Worm (Caenorhabditis elegans) whole organism, young adult: ENCODE measurements around the gene AH10.4.

ENCODE experiments used
- C06A6.2 ChIP-seq: fragments of 200-800 bp; sonication (Bioruptor generic); conservative IDR thresholded peaks from 2 replicates; pipeline ENCODE4 v1.3.6; 2022; ENCODE audit warnings: missing genetic modification characterization, missing compliant biosample characterization
- F10E7.11 ChIP-seq: sonication (generic microtip); optimal IDR thresholded peaks from 2 replicates; lab custom pipeline; 2017; ENCODE audit warnings: mild to moderate bottlenecking, missing genetic modification characterization, moderate library complexity, missing compliant biosample characterization
- F33H1.4 ChIP-seq: fragments of 200-800 bp; sonication (Bioruptor generic); IDR thresholded peaks from 2 replicates; pipeline ENCODE4 v1.3.6; 2022; ENCODE audit warnings: missing genetic modification reagents, missing genetic modification characterization, missing compliant biosample characterization
- F39B2.1 ChIP-seq: fragments of 200-800 bp; sonication (Bioruptor generic); IDR thresholded peaks from 2 replicates; pipeline ENCODE4 v1.3.6; 2022; ENCODE audit warnings: missing genetic modification reagents, missing genetic modification characterization, missing compliant biosample characterization
- F57A8.1 ChIP-seq: fragments of 200-800 bp; sonication (Bioruptor generic); optimal IDR thresholded peaks from 2 replicates; lab custom pipeline; 2018; ENCODE audit warnings: mild to moderate bottlenecking, missing genetic modification characterization, moderate library complexity, missing compliant biosample characterization
- F57C9.4 ChIP-seq: sonication (generic microtip); optimal IDR thresholded peaks from 2 replicates; lab custom pipeline; 2017; ENCODE audit warnings: mild to moderate bottlenecking, missing genetic modification characterization, missing compliant biosample characterization
- T07F8.4 ChIP-seq: sonication (generic microtip); optimal IDR thresholded peaks from 2 replicates; lab custom pipeline; 2016; ENCODE audit warnings: mild to moderate bottlenecking, missing genetic modification characterization, moderate library complexity, missing compliant biosample characterization
- akir-1 ChIP-seq: fragments of 200-800 bp; sonication (Bioruptor generic); optimal IDR thresholded peaks from 2 replicates; lab custom pipeline; 2018; ENCODE audit warnings: mild to moderate bottlenecking, missing genetic modification characterization, moderate library complexity, missing compliant biosample characterization
- aptf-2 ChIP-seq: fragments of 200-800 bp; sonication (Bioruptor generic); conservative IDR thresholded peaks from 2 replicates; pipeline ENCODE4 v1.3.6; 2022; ENCODE audit warnings: missing genetic modification reagents, missing genetic modification characterization, missing compliant biosample characterization
- aptf-3 ChIP-seq: fragments of 200-800 bp; sonication (Bioruptor generic); IDR thresholded peaks from 2 replicates; pipeline ENCODE4 v1.3.6; 2022; ENCODE audit warnings: missing genetic modification characterization, missing compliant biosample characterization
- attf-6 ChIP-seq: fragments of 200-800 bp; sonication (Bioruptor generic); IDR thresholded peaks from 2 replicates; pipeline ENCODE4 v1.3.6; 2022; ENCODE audit warnings: missing genetic modification reagents, missing genetic modification characterization, missing compliant biosample characterization
- bed-1 ChIP-seq: fragments of 200-800 bp; sonication (Bioruptor generic); IDR thresholded peaks from 2 replicates; pipeline ENCODE4 v1.3.6; 2022; ENCODE audit warnings: missing genetic modification reagents, missing genetic modification characterization, missing compliant biosample characterization
- ceh-91 ChIP-seq: fragments of 200-800 bp; sonication (Bioruptor generic); IDR thresholded peaks from 2 replicates; pipeline ENCODE4 v1.3.6; 2022; ENCODE audit warnings: missing genetic modification reagents, missing genetic modification characterization, missing compliant biosample characterization
- die-1 ChIP-seq: sonication (generic microtip); optimal IDR thresholded peaks from 2 replicates; lab custom pipeline; 2016; ENCODE audit warnings: missing genotype, mild to moderate bottlenecking, missing genetic modification characterization, missing compliant biosample characterization
- dpl-1 ChIP-seq: fragments of 150-350 bp; optimal IDR thresholded peaks from 2 replicates; lab custom pipeline; 2014; ENCODE audit warnings: missing biosample characterization, missing genetic modification reagents, missing genetic modification characterization
- ekl-4 ChIP-seq: fragments of 200-800 bp; sonication (Bioruptor generic); IDR thresholded peaks from 2 replicates; pipeline ENCODE4 v1.3.6; 2022; ENCODE audit warnings: missing genetic modification reagents, missing genetic modification characterization, missing compliant biosample characterization
- him-1 ChIP-seq: sonication (generic microtip); optimal IDR thresholded peaks from 2 replicates; lab custom pipeline; 2016; ENCODE audit warnings: missing genotype, missing genetic modification reagents, missing genetic modification characterization, missing compliant biosample characterization
- hlh-12 ChIP-seq: sonication (generic microtip); optimal IDR thresholded peaks from 2 replicates; lab custom pipeline; 2016; ENCODE audit warnings: missing genetic modification characterization, missing compliant biosample characterization
- hlh-26 ChIP-seq: fragments of 200-800 bp; sonication (Bioruptor generic); conservative IDR thresholded peaks from 2 replicates; pipeline ENCODE4 v1.3.6; 2022; ENCODE audit warnings: missing genetic modification reagents, missing genetic modification characterization, missing compliant biosample characterization
- hmg-1.2 ChIP-seq: fragments of 200-800 bp; sonication (Bioruptor generic); IDR thresholded peaks from 2 replicates; pipeline ENCODE4 v1.3.6; 2022; ENCODE audit warnings: missing genetic modification reagents, missing genetic modification characterization, missing compliant biosample characterization
- let-526 ChIP-seq: fragments of 200-800 bp; sonication (Bioruptor generic); IDR thresholded peaks from 2 replicates; pipeline ENCODE4 v1.3.6; 2022; ENCODE audit warnings: missing genetic modification reagents, missing genetic modification characterization, missing compliant biosample characterization
- lin-40 ChIP-seq: sonication (generic microtip); optimal IDR thresholded peaks from 2 replicates; lab custom pipeline; 2016; ENCODE audit warnings: missing genetic modification characterization, mild to moderate bottlenecking, missing compliant biosample characterization, missing genotype, missing genetic modification reagents
- madf-10 ChIP-seq: sonication (generic microtip); optimal IDR thresholded peaks from 2 replicates; lab custom pipeline; 2016; ENCODE audit warnings: mild to moderate bottlenecking, missing genetic modification characterization, missing compliant biosample characterization
- madf-8 ChIP-seq: fragments of 200-800 bp; sonication (Bioruptor generic); conservative IDR thresholded peaks from 2 replicates; pipeline ENCODE4 v1.3.6; 2022; ENCODE audit warnings: missing genetic modification reagents, missing genetic modification characterization, missing compliant biosample characterization
- nfya-1 ChIP-seq: sonication (generic microtip); optimal IDR thresholded peaks from 2 replicates; lab custom pipeline; 2017; ENCODE audit warnings: antibody characterized with exemption, missing compliant biosample characterization, missing genetic modification characterization, borderline replicate concordance; ENCODE audit not compliant: insufficient read depth
- nhr-179 ChIP-seq: sonication (generic microtip); optimal IDR thresholded peaks from 2 replicates; lab custom pipeline; 2016; ENCODE audit warnings: mild to moderate bottlenecking, missing genetic modification characterization, missing compliant biosample characterization
- nhr-27 ChIP-seq: fragments of 200-800 bp; sonication (Bioruptor generic); optimal IDR thresholded peaks from 2 replicates; lab custom pipeline; 2018; ENCODE audit warnings: mild to moderate bottlenecking, missing genetic modification characterization, moderate library complexity, missing compliant biosample characterization
- sdz-38 ChIP-seq: sonication (generic microtip); optimal IDR thresholded peaks from 2 replicates; lab custom pipeline; 2016; ENCODE audit warnings: missing genotype, missing genetic modification characterization, missing compliant biosample characterization
- sea-2 ChIP-seq: fragments of 200-800 bp; sonication (Bioruptor generic); IDR thresholded peaks from 2 replicates; pipeline ENCODE4 v1.3.6; 2022; ENCODE audit warnings: missing genetic modification characterization, missing compliant biosample characterization
- snpc-1.1 ChIP-seq: sonication (generic microtip); optimal IDR thresholded peaks from 2 replicates; lab custom pipeline; 2017; ENCODE audit warnings: missing genetic modification characterization, mild to moderate bottlenecking, missing compliant biosample characterization, antibody characterized with exemption, moderate library complexity, missing genotype, missing genetic modification reagents; ENCODE audit not compliant: insufficient read depth
- snpc-1.3 ChIP-seq: sonication (generic microtip); optimal IDR thresholded peaks from 2 replicates; lab custom pipeline; 2017; ENCODE audit warnings: missing genetic modification characterization, mild to moderate bottlenecking, missing compliant biosample characterization, antibody characterized with exemption, moderate library complexity, missing genotype, missing genetic modification reagents; ENCODE audit not compliant: insufficient read depth
- snpc-4 ChIP-seq, 5 experiments: fragments of 150-350 bp in 1 of 5; sonication (generic microtip) in 4 of 5; optimal IDR thresholded peaks; 2 replicates each; lab custom pipeline; 2014 to 2018; ENCODE audit warnings: missing genetic modification characterization in 5 of 5, missing biosample characterization in 3 of 5, antibody characterized with exemption in 2 of 5, mild to moderate bottlenecking in 2 of 5, missing compliant biosample characterization in 2 of 5, missing genotype in 2 of 5, moderate library complexity in 2 of 5, missing genetic modification reagents in 1 of 5
- somi-1 ChIP-seq: fragments of 200-800 bp; sonication (Bioruptor generic); optimal IDR thresholded peaks from 2 replicates; lab custom pipeline; 2018; ENCODE audit warnings: mild to moderate bottlenecking, missing genetic modification characterization, missing compliant biosample characterization
- tbp1 ChIP-seq: fragments of 200-800 bp; sonication (Bioruptor generic); optimal IDR thresholded peaks from 2 replicates; lab custom pipeline; 2018; ENCODE audit warnings: mild to moderate bottlenecking, missing genetic modification characterization, missing compliant biosample characterization
- tlf-1 ChIP-seq: fragments of 200-800 bp; sonication (Bioruptor generic); optimal IDR thresholded peaks from 2 replicates; lab custom pipeline; 2018; ENCODE audit warnings: mild to moderate bottlenecking, missing genetic modification characterization, missing compliant biosample characterization
- unc-62 ChIP-seq: fragments of 150-350 bp; optimal IDR thresholded peaks from 2 replicates; lab custom pipeline; 2014; ENCODE audit warnings: missing biosample characterization, missing genetic modification reagents, missing genetic modification characterization
- zim-3 ChIP-seq: sonication (generic microtip); optimal IDR thresholded peaks from 2 replicates; lab custom pipeline; 2017; ENCODE audit warnings: mild to moderate bottlenecking, missing genetic modification characterization, moderate library complexity, missing compliant biosample characterization
- ztf-18 ChIP-seq: sonication (generic microtip); optimal IDR thresholded peaks from 2 replicates; lab custom pipeline; 2016; ENCODE audit warnings: missing genotype, mild to moderate bottlenecking, missing genetic modification characterization, missing compliant biosample characterization
- ztf-3 ChIP-seq: fragments of 200-800 bp; sonication (Bioruptor generic); optimal IDR thresholded peaks from 2 replicates; lab custom pipeline; 2018; ENCODE audit warnings: mild to moderate bottlenecking, missing genetic modification characterization, missing compliant biosample characterization

AH10.4 gene

ce11 chrV:14098519-14098918, 39.1 kb downstream of the AH10.4 start, which contains the start of the genes D1086.2 and D1086.1:
TSS of gene D1086.2 (minus strand) at chrV:14098668.
TSS of gene D1086.1 (plus strand) at chrV:14098858.
- TF ChIP-seq ztf-18 (tag; lab: Kevin White, UChicago) (no peak), hlh-12 (no peak), nhr-27 (tag; lab: Kevin White, UChicago) (no peak), sdz-38 (tag; lab: Kevin White, UChicago) (no peak), aptf-2 (GFP tag; lab: Robert Waterston, UW) (no peak), zim-3 (tag; lab: Kevin White, UChicago) (no peak), tlf-1 (GFP tag; lab: Kevin White, UChicago) (no peak), ztf-3 (GFP tag; lab: Kevin White, UChicago) (no peak), F39B2.1 (GFP tag; lab: Robert Waterston, UW) (no peak), F10E7.11 (tag; lab: Kevin White, UChicago) (no peak)

ce11 chrV:14097358-14097757, 40.3 kb downstream of the AH10.4 start:
- TF ChIP-seq snpc-1.1 (peak; percentile 78), nfya-1 (tag; lab: Kevin White, UChicago) (no peak), bed-1 (GFP tag; lab: Robert Waterston, UW) (no peak), ekl-4 (GFP tag; lab: Robert Waterston, UW) (no peak), madf-8 (GFP tag; lab: Robert Waterston, UW) (no peak), sea-2 (GFP tag; lab: Robert Waterston, UW) (no peak), F57A8.1 (GFP tag; lab: Kevin White, UChicago) (no peak), snpc-4 (GFP tag; optimal IDR thresholded peaks at IDR 0.05; lab: Kevin White, UChicago) (peak; percentile 10), snpc-4 (tag; optimal IDR thresholded peaks at IDR 0.05; lab: Kevin White, UChicago) (peak in 2 of 4 experiments; percentile 77 to 79), let-526 (GFP tag; lab: Robert Waterston, UW) (no peak), madf-10 (tag; lab: Kevin White, UChicago) (no peak)

ce11 chrV:14094953-14095352, 42.7 kb downstream of the AH10.4 start:
- TF ChIP-seq C06A6.2 (GFP tag; lab: Robert Waterston, UW), result no peak
- no peak for TF ChIP-seq snpc-1.1
- no peak for TF ChIP-seq F33H1.4 (GFP tag; lab: Robert Waterston, UW)
- no peak for TF ChIP-seq snpc-4 (GFP tag; optimal IDR thresholded peaks at IDR 0.05; lab: Kevin White, UChicago)
- no peak for TF ChIP-seq snpc-4 (tag; optimal IDR thresholded peaks at IDR 0.05; lab: Kevin White, UChicago)
- no peak for TF ChIP-seq snpc-1.3 (tag; lab: Kevin White, UChicago)
- no peak for TF ChIP-seq him-1
- no peak for TF ChIP-seq aptf-3 (GFP tag; lab: Robert Waterston, UW)
- TF ChIP-seq aptf-2 (GFP tag; lab: Robert Waterston, UW), result no peak
- TF ChIP-seq nhr-179, result no peak
- no peak for TF ChIP-seq nhr-27 (tag; lab: Kevin White, UChicago)
- no peak for TF ChIP-seq attf-6 (GFP tag; lab: Robert Waterston, UW)
- TF ChIP-seq ekl-4 (GFP tag; lab: Robert Waterston, UW), result no peak
- TF ChIP-seq T07F8.4 (tag; lab: Kevin White, UChicago), result no peak
- no peak for TF ChIP-seq hlh-26 (GFP tag; lab: Robert Waterston, UW)
- TF ChIP-seq lin-40 (tag; lab: Kevin White, UChicago), result no peak
- TF ChIP-seq F57C9.4, result no peak
- TF ChIP-seq, all 124 proteins: peak for 0

- no peak for TF ChIP-seq aptf-2 (GFP tag; lab: Robert Waterston, UW)
- no peak for TF ChIP-seq snpc-4 (GFP tag; optimal IDR thresholded peaks at IDR 0.05; lab: Kevin White, UChicago)
- TF ChIP-seq snpc-4 (tag; optimal IDR thresholded peaks at IDR 0.05; lab: Kevin White, UChicago), result peak in 2 of 4 experiments; percentile 36 to 70
- TF ChIP-seq somi-1 (GFP tag; lab: Kevin White, UChicago), result no peak
- no peak for TF ChIP-seq dpl-1 (GFP tag; lab: Kevin White, UChicago)
- peak; percentile 24; the same call in 1 of the 2 replicates for TF ChIP-seq hmg-1.2 (GFP tag; lab: Robert Waterston, UW)
- peak; percentile 16 for TF ChIP-seq tbp1
- TF ChIP-seq snpc-1.1, result peak; percentile 59
- no peak for TF ChIP-seq akir-1 (GFP tag; lab: Kevin White, UChicago)
- TF ChIP-seq unc-62 (GFP tag; lab: Kevin White, UChicago), result no peak
- TF ChIP-seq die-1 (tag; lab: Kevin White, UChicago), result no peak
- no peak for TF ChIP-seq ceh-91 (GFP tag; lab: Robert Waterston, UW)
Measured at ce11 chrV:14094546-14094945, 43.1 kb downstream of the AH10.4 start.
